Worm (Caenorhabditis elegans) whole organism, young adult: ENCODE results near the gene col-72.

Source experiments
- B0035.1 ChIP-seq: sonication (generic microtip); optimal IDR thresholded peaks from 2 replicates; lab custom pipeline; 2016; ENCODE audit warnings: missing genetic modification characterization, mild to moderate bottlenecking, missing compliant biosample characterization, missing genotype, missing genetic modification reagents
- C17E4.6 ChIP-seq: fragments of 200-800 bp; sonication (Bioruptor generic); IDR thresholded peaks from 2 replicates; pipeline ENCODE4 v1.3.6; 2022; ENCODE audit warnings: missing genetic modification reagents, missing genetic modification characterization, missing compliant biosample characterization
- D2030.7 ChIP-seq: fragments of 200-800 bp; sonication (Bioruptor generic); IDR thresholded peaks from 2 replicates; pipeline ENCODE4 v1.3.6; 2022; ENCODE audit warnings: missing genetic modification reagents, missing genetic modification characterization, missing compliant biosample characterization
- F10E7.11 ChIP-seq: sonication (generic microtip); optimal IDR thresholded peaks from 2 replicates; lab custom pipeline; 2017; ENCODE audit warnings: mild to moderate bottlenecking, missing genetic modification characterization, moderate library complexity, missing compliant biosample characterization
- F23B12.7 ChIP-seq: sonication (generic microtip); optimal IDR thresholded peaks from 2 replicates; lab custom pipeline; 2017; ENCODE audit warnings: missing genetic modification characterization, mild to moderate bottlenecking, missing compliant biosample characterization, antibody characterized with exemption, moderate library complexity; ENCODE audit not compliant: insufficient read depth
- F33H1.4 ChIP-seq: fragments of 200-800 bp; sonication (Bioruptor generic); IDR thresholded peaks from 2 replicates; pipeline ENCODE4 v1.3.6; 2022; ENCODE audit warnings: missing genetic modification reagents, missing genetic modification characterization, missing compliant biosample characterization
- F39B2.1 ChIP-seq: fragments of 200-800 bp; sonication (Bioruptor generic); IDR thresholded peaks from 2 replicates; pipeline ENCODE4 v1.3.6; 2022; ENCODE audit warnings: missing genetic modification reagents, missing genetic modification characterization, missing compliant biosample characterization
- F49E8.2 ChIP-seq: sonication (generic microtip); optimal IDR thresholded peaks from 3 replicates; lab custom pipeline; 2017; ENCODE audit warnings: missing genetic modification characterization, mild to moderate bottlenecking, missing compliant biosample characterization, antibody characterized with exemption, moderate library complexity; ENCODE audit not compliant: insufficient read depth
- F57C9.4 ChIP-seq: sonication (generic microtip); optimal IDR thresholded peaks from 2 replicates; lab custom pipeline; 2017; ENCODE audit warnings: mild to moderate bottlenecking, missing genetic modification characterization, missing compliant biosample characterization
- T26A5.8 ChIP-seq: sonication (generic microtip); optimal IDR thresholded peaks from 2 replicates; lab custom pipeline; 2016; ENCODE audit warnings: missing genetic modification characterization, missing compliant biosample characterization
- Y56A3A.18 ChIP-seq: fragments of 200-800 bp; sonication (Bioruptor generic); IDR thresholded peaks from 2 replicates; pipeline ENCODE4 v1.3.6; 2022; ENCODE audit warnings: missing genetic modification reagents, missing genetic modification characterization, missing compliant biosample characterization
- ZK185.1 ChIP-seq: sonication (generic microtip); optimal IDR thresholded peaks from 2 replicates; lab custom pipeline; 2016; ENCODE audit warnings: mild to moderate bottlenecking, missing genetic modification characterization, missing compliant biosample characterization; ENCODE audit not compliant: poor library complexity, severe bottlenecking
- aptf-2 ChIP-seq: fragments of 200-800 bp; sonication (Bioruptor generic); conservative IDR thresholded peaks from 2 replicates; pipeline ENCODE4 v1.3.6; 2022; ENCODE audit warnings: missing genetic modification reagents, missing genetic modification characterization, missing compliant biosample characterization
- atf-7 ChIP-seq: sonication (generic microtip); optimal IDR thresholded peaks from 2 replicates; lab custom pipeline; 2017; ENCODE audit warnings: mild to moderate bottlenecking, missing genetic modification characterization, missing compliant biosample characterization
- attf-6 ChIP-seq: fragments of 200-800 bp; sonication (Bioruptor generic); IDR thresholded peaks from 2 replicates; pipeline ENCODE4 v1.3.6; 2022; ENCODE audit warnings: missing genetic modification reagents, missing genetic modification characterization, missing compliant biosample characterization
- bed-1 ChIP-seq: fragments of 200-800 bp; sonication (Bioruptor generic); IDR thresholded peaks from 2 replicates; pipeline ENCODE4 v1.3.6; 2022; ENCODE audit warnings: missing genetic modification reagents, missing genetic modification characterization, missing compliant biosample characterization
- cebp-2 ChIP-seq: fragments of 200-800 bp; sonication (Bioruptor generic); IDR thresholded peaks from 2 replicates; pipeline ENCODE4 v1.3.6; 2022; ENCODE audit warnings: missing genetic modification characterization, missing compliant biosample characterization
- ceh-100 ChIP-seq: fragments of 200-800 bp; sonication (Bioruptor generic); IDR thresholded peaks from 2 replicates; pipeline ENCODE4 v1.3.6; 2022; ENCODE audit warnings: missing genetic modification reagents, missing genetic modification characterization, missing compliant biosample characterization
- ceh-27 ChIP-seq: fragments of 200-800 bp; sonication (Bioruptor generic); optimal IDR thresholded peaks from 2 replicates; lab custom pipeline; 2018; ENCODE audit warnings: mild to moderate bottlenecking, missing genetic modification characterization, moderate library complexity, missing compliant biosample characterization
- dox-1 ChIP-seq: fragments of 200-800 bp; sonication (Bioruptor generic); IDR thresholded peaks from 2 replicates; pipeline ENCODE4 v1.3.6; 2022; ENCODE audit warnings: missing genetic modification reagents, missing genetic modification characterization, missing compliant biosample characterization
- dpff-1 ChIP-seq: sonication (generic microtip); optimal IDR thresholded peaks from 2 replicates; lab custom pipeline; 2017; ENCODE audit warnings: mild to moderate bottlenecking, missing genetic modification characterization, missing compliant biosample characterization
- efl-1 ChIP-seq: fragments of 150-350 bp; optimal IDR thresholded peaks from 2 replicates; lab custom pipeline; 2014; ENCODE audit warnings: missing biosample characterization, missing genetic modification reagents, missing genetic modification characterization
- egl-18 ChIP-seq: fragments of 200-800 bp; sonication (Bioruptor generic); IDR thresholded peaks from 2 replicates; pipeline ENCODE4 v1.3.6; 2022; ENCODE audit warnings: missing genetic modification reagents, missing genetic modification characterization, missing compliant biosample characterization
- egrh-3 ChIP-seq: fragments of 200-800 bp; sonication (Bioruptor generic); IDR thresholded peaks from 2 replicates; pipeline ENCODE4 v1.3.6; 2022; ENCODE audit warnings: missing genetic modification reagents, missing genetic modification characterization, missing compliant biosample characterization
- ekl-4 ChIP-seq: fragments of 200-800 bp; sonication (Bioruptor generic); IDR thresholded peaks from 2 replicates; pipeline ENCODE4 v1.3.6; 2022; ENCODE audit warnings: missing genetic modification reagents, missing genetic modification characterization, missing compliant biosample characterization
- gei-17 ChIP-seq: fragments of 200-800 bp; sonication (Bioruptor generic); optimal IDR thresholded peaks from 2 replicates; lab custom pipeline; 2018; ENCODE audit warnings: mild to moderate bottlenecking, missing genetic modification characterization, missing compliant biosample characterization
- him-1 ChIP-seq: sonication (generic microtip); optimal IDR thresholded peaks from 2 replicates; lab custom pipeline; 2016; ENCODE audit warnings: missing genotype, missing genetic modification reagents, missing genetic modification characterization, missing compliant biosample characterization
- hlh-12 ChIP-seq: sonication (generic microtip); optimal IDR thresholded peaks from 2 replicates; lab custom pipeline; 2016; ENCODE audit warnings: missing genetic modification characterization, missing compliant biosample characterization
- hmg-1.2 ChIP-seq: fragments of 200-800 bp; sonication (Bioruptor generic); IDR thresholded peaks from 2 replicates; pipeline ENCODE4 v1.3.6; 2022; ENCODE audit warnings: missing genetic modification reagents, missing genetic modification characterization, missing compliant biosample characterization
- hmg-20 ChIP-seq: fragments of 200-800 bp; sonication (Bioruptor generic); IDR thresholded peaks from 2 replicates; pipeline ENCODE4 v1.3.6; 2022; ENCODE audit warnings: missing genetic modification reagents, missing genetic modification characterization, missing compliant biosample characterization
- hrde-1 ChIP-seq: sonication (generic microtip); optimal IDR thresholded peaks from 2 replicates; lab custom pipeline; 2016; ENCODE audit warnings: missing genetic modification characterization, mild to moderate bottlenecking, missing compliant biosample characterization, moderate library complexity, missing genotype, missing genetic modification reagents, borderline replicate concordance
- hsf-1 ChIP-seq: fragments of 200-800 bp; sonication (Bioruptor generic); IDR thresholded peaks from 2 replicates; pipeline ENCODE4 v1.3.6; 2022; ENCODE audit warnings: missing genetic modification reagents, missing genetic modification characterization, missing compliant biosample characterization
- let-526 ChIP-seq: fragments of 200-800 bp; sonication (Bioruptor generic); IDR thresholded peaks from 2 replicates; pipeline ENCODE4 v1.3.6; 2022; ENCODE audit warnings: missing genetic modification reagents, missing genetic modification characterization, missing compliant biosample characterization
- lin-54 ChIP-seq: fragments of 200-800 bp; sonication (Bioruptor generic); optimal IDR thresholded peaks from 2 replicates; lab custom pipeline; 2018; ENCODE audit warnings: mild to moderate bottlenecking, missing genetic modification characterization, missing compliant biosample characterization
- lir-1 ChIP-seq: fragments of 200-800 bp; sonication (Bioruptor generic); conservative IDR thresholded peaks from 2 replicates; pipeline ENCODE4 v1.3.6; 2022; ENCODE audit warnings: missing genetic modification reagents, missing genetic modification characterization, missing compliant biosample characterization
- madf-10 ChIP-seq: sonication (generic microtip); optimal IDR thresholded peaks from 2 replicates; lab custom pipeline; 2016; ENCODE audit warnings: mild to moderate bottlenecking, missing genetic modification characterization, missing compliant biosample characterization
- madf-8 ChIP-seq: fragments of 200-800 bp; sonication (Bioruptor generic); conservative IDR thresholded peaks from 2 replicates; pipeline ENCODE4 v1.3.6; 2022; ENCODE audit warnings: missing genetic modification reagents, missing genetic modification characterization, missing compliant biosample characterization
- mel-28 ChIP-seq: sonication (generic microtip); optimal IDR thresholded peaks from 2 replicates; lab custom pipeline; 2016; ENCODE audit warnings: borderline replicate concordance, mild to moderate bottlenecking, missing genetic modification characterization, missing compliant biosample characterization
- nfyb-1 ChIP-seq: fragments of 200-800 bp; sonication (Bioruptor generic); IDR thresholded peaks from 2 replicates; pipeline ENCODE4 v1.3.6; 2022; ENCODE audit warnings: missing genetic modification reagents, missing genetic modification characterization, missing compliant biosample characterization
- rcor-1 ChIP-seq: fragments of 200-800 bp; sonication (Bioruptor generic); IDR thresholded peaks from 2 replicates; pipeline ENCODE4 v1.3.6; 2022; ENCODE audit warnings: missing genetic modification reagents, missing genetic modification characterization, missing compliant biosample characterization
- snpc-1.1 ChIP-seq: sonication (generic microtip); optimal IDR thresholded peaks from 2 replicates; lab custom pipeline; 2017; ENCODE audit warnings: missing genetic modification characterization, mild to moderate bottlenecking, missing compliant biosample characterization, antibody characterized with exemption, moderate library complexity, missing genotype, missing genetic modification reagents; ENCODE audit not compliant: insufficient read depth
- tlf-1 ChIP-seq: fragments of 200-800 bp; sonication (Bioruptor generic); optimal IDR thresholded peaks from 2 replicates; lab custom pipeline; 2018; ENCODE audit warnings: mild to moderate bottlenecking, missing genetic modification characterization, missing compliant biosample characterization
- unc-62 ChIP-seq: fragments of 150-350 bp; optimal IDR thresholded peaks from 2 replicates; lab custom pipeline; 2014; ENCODE audit warnings: missing biosample characterization, missing genetic modification reagents, missing genetic modification characterization
- ztf-22 ChIP-seq: fragments of 200-800 bp; sonication (Bioruptor generic); optimal IDR thresholded peaks from 2 replicates; lab custom pipeline; 2018; ENCODE audit warnings: mild to moderate bottlenecking, missing genetic modification characterization, moderate library complexity, missing compliant biosample characterization
- ztf-25 ChIP-seq: fragments of 200-800 bp; sonication (Bioruptor generic); IDR thresholded peaks from 2 replicates; pipeline ENCODE4 v1.3.6; 2022; ENCODE audit warnings: missing genetic modification reagents, missing genetic modification characterization, missing compliant biosample characterization
- ztf-26 ChIP-seq: sonication (generic microtip); optimal IDR thresholded peaks from 2 replicates; lab custom pipeline; 2017; ENCODE audit warnings: missing genetic modification characterization, missing compliant biosample characterization

col-72 gene

DNA sequence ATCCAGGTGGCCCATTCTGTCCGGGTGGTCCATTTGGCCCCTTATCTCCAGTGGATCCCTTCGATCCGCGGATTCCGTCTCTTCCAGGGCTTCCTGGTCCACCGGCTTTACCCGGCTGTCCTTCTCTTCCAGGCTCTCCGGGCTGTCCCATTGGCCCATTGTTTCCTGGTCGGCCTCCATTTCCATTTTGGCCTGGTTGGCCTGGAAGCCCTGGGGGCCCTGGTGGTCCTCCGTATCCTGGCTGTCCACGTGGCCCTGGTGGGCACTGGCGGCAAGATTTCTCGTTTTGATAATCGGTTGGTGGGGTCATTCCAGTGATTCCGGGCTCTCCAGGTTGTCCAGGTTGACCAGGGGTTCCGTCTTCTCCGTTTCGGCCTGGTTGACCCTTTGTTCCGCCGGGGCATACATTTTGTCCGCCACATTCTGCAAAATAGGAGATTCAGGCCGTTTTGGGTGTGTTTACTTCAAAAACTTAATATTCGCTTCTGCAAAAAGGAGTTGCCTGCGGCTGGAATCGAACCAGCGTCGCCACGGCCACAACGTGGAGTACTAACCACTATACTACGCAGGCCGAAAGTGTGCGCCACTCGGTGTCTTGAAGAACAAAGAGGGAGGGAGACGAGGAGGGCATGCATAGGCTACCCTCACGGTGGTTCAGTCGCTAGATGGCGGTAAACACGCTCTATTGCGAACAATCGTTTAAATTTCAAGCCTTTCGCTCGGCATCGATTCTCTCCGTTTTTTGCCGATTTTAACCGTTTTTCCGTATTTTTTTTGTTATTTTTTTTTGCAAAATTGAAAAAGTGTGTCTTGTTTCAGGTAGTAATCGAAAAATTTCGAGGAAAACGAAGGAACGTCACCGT, 2.8 kb downstream of the col-72 start, which contains the start of gene W09G10.9 (continued):
- no peak for TF ChIP-seq aptf-2 (GFP tag; lab: Robert Waterston, UW)
- TF ChIP-seq cebp-2, result no peak
- TF ChIP-seq F39B2.1 (GFP tag; lab: Robert Waterston, UW), result no peak
- TF ChIP-seq F10E7.11 (tag; lab: Kevin White, UChicago), result no peak
- peak; percentile 2 for TF ChIP-seq ztf-26 (tag; lab: Kevin White, UChicago)
- no peak for TF ChIP-seq F49E8.2
- TF ChIP-seq C17E4.6, result 0 out of 2 replicates have a peak, but pooled peaks have one; percentile 41
- TF ChIP-seq dox-1 (GFP tag; lab: Robert Waterston, UW), result peak; percentile 91
- peak; percentile 74 for TF ChIP-seq ceh-27 (GFP tag; lab: Kevin White, UChicago)
- no peak for TF ChIP-seq hsf-1 (GFP tag; lab: Robert Waterston, UW)
- TF ChIP-seq ztf-25 (GFP tag; lab: Robert Waterston, UW), result peak; percentile 77; the same call in 1 of the 2 replicates
- no peak for TF ChIP-seq him-1 (tag; lab: Kevin White, UChicago)
- TF ChIP-seq snpc-1.1, result peak; percentile 11
- no peak for TF ChIP-seq T26A5.8 (tag; lab: Kevin White, UChicago)
- TF ChIP-seq bed-1 (GFP tag; lab: Robert Waterston, UW), result no peak
- no peak for TF ChIP-seq mel-28 (tag; lab: Kevin White, UChicago)
- TF ChIP-seq attf-6 (GFP tag; lab: Robert Waterston, UW), result peak; percentile 64; the same call in 1 of the 2 replicates
- peak; percentile 76; the same call in 1 of the 2 replicates for TF ChIP-seq hmg-20 (GFP tag; lab: Robert Waterston, UW)
- peak; percentile 61 for TF ChIP-seq F33H1.4 (GFP tag; lab: Robert Waterston, UW)
- TF ChIP-seq ZK185.1, result peak; percentile 71
- peak; percentile 52 for TF ChIP-seq egrh-3 (GFP tag; lab: Robert Waterston, UW)
- TF ChIP-seq F23B12.7 (tag; lab: Kevin White, UChicago), result peak; percentile 57
- TF ChIP-seq rcor-1, result peak; percentile 82
- no peak for TF ChIP-seq tlf-1 (GFP tag; lab: Kevin White, UChicago)
- no peak for TF ChIP-seq hlh-12
- no peak for TF ChIP-seq ztf-22
- TF ChIP-seq B0035.1, result peak; percentile 18
- peak; percentile 44 for TF ChIP-seq madf-10 (tag; lab: Kevin White, UChicago)
- TF ChIP-seq Y56A3A.18, result 0 out of 2 replicates have a peak, but pooled peaks have one; percentile 15
- no peak for TF ChIP-seq efl-1 (GFP tag; lab: Kevin White, UChicago)
- peak; percentile 93 for TF ChIP-seq hmg-1.2 (GFP tag; lab: Robert Waterston, UW)
- peak; percentile 89 for TF ChIP-seq D2030.7
- TF ChIP-seq hrde-1 (tag; lab: Kevin White, UChicago), result peak; percentile 4
- no peak for TF ChIP-seq egl-18
- TF ChIP-seq dpff-1 (tag; lab: Kevin White, UChicago), result no peak
- TF ChIP-seq madf-8, result no peak; the same call in 1 of the 2 replicates
- TF ChIP-seq ekl-4, result peak; percentile 75
- no peak for TF ChIP-seq gei-17 (GFP tag; lab: Kevin White, UChicago)
- TF ChIP-seq atf-7 (tag; lab: Kevin White, UChicago), result peak; percentile 23
- TF ChIP-seq ceh-100 (GFP tag; lab: Robert Waterston, UW), result peak; percentile 70
- peak; percentile 45 for TF ChIP-seq lin-54 (GFP tag; lab: Kevin White, UChicago)
- TF ChIP-seq F57C9.4, result no peak
- TF ChIP-seq let-526 (GFP tag; lab: Robert Waterston, UW), result peak; percentile 58; the same call in 1 of the 2 replicates
- no peak for TF ChIP-seq unc-62
- peak; percentile 68; the same call in 1 of the 2 replicates for TF ChIP-seq lir-1 (GFP tag; lab: Robert Waterston, UW)
- TF ChIP-seq nfyb-1, result peak; percentile 90
